Worm (Caenorhabditis elegans) whole organism, L2 larva: Measurements from ENCODE around the gene srz-96.

Experiments used
- F13H6.1 ChIP-seq: sonication (generic microtip); optimal IDR thresholded peaks from 2 replicates; lab custom pipeline; 2016; ENCODE audit warnings: missing genetic modification characterization, missing compliant biosample characterization
- ZK546.5 ChIP-seq: sonication (generic microtip); optimal IDR thresholded peaks from 2 replicates; lab custom pipeline; 2017; ENCODE audit warnings: missing biosample characterization, missing genetic modification characterization
- alr-1 ChIP-seq: fragments of 150-350 bp; optimal IDR thresholded peaks from 2 replicates; lab custom pipeline; 2014; ENCODE audit warnings: missing biosample characterization, missing genetic modification characterization
- aly-2 ChIP-seq: fragments of 150-350 bp; optimal IDR thresholded peaks from 2 replicates; lab custom pipeline; 2014; ENCODE audit warnings: missing biosample characterization, missing genetic modification characterization
- ama-1 ChIP-seq: fragments of 150-350 bp; optimal IDR thresholded peaks from 2 replicates; lab custom pipeline; 2018; ENCODE audit warnings: inconsistent platforms
- blmp-1 ChIP-seq: sonication (generic microtip); optimal IDR thresholded peaks from 2 replicates; lab custom pipeline; 2017; ENCODE audit warnings: missing genetic modification characterization, mild to moderate bottlenecking, missing compliant biosample characterization, antibody characterized with exemption, moderate library complexity; ENCODE audit not compliant: insufficient read depth
- ceh-16 ChIP-seq: fragments of 150-350 bp; optimal IDR thresholded peaks from 2 replicates; lab custom pipeline; 2014; ENCODE audit warnings: missing biosample characterization, missing genetic modification characterization
- crh-2 ChIP-seq: sonication (generic microtip); optimal IDR thresholded peaks from 2 replicates; lab custom pipeline; 2017; ENCODE audit warnings: missing biosample characterization, missing genetic modification characterization
- egl-27 ChIP-seq: sonication (generic microtip); optimal IDR thresholded peaks from 3 replicates; lab custom pipeline; 2017; ENCODE audit warnings: missing biosample characterization, missing genetic modification reagents, missing genetic modification characterization
- elt-1 ChIP-seq: fragments of 150-350 bp; optimal IDR thresholded peaks from 2 replicates; lab custom pipeline; 2014; ENCODE audit warnings: missing biosample characterization, missing genetic modification characterization
- lin-11 ChIP-seq: fragments of 150-350 bp; sonication (generic microtip); optimal IDR thresholded peaks from 2 replicates; lab custom pipeline; 2014; ENCODE audit warnings: missing biosample characterization, missing genetic modification characterization, inconsistent platforms, mixed read lengths
- lin-13 ChIP-seq: fragments of 150-350 bp; optimal IDR thresholded peaks from 2 replicates; lab custom pipeline; 2014; ENCODE audit warnings: missing biosample characterization, missing genetic modification reagents, missing genetic modification characterization
- lin-39 ChIP-seq: fragments of 150-350 bp; optimal IDR thresholded peaks from 2 replicates; lab custom pipeline; 2014; ENCODE audit warnings: missing biosample characterization, missing genetic modification reagents, missing genetic modification characterization
- lsy-2 ChIP-seq, 2 experiments: fragments of 150-350 bp in 1 of 2; sonication (generic microtip) in 1 of 2; optimal IDR thresholded peaks; 2 replicates each; lab custom pipeline; 2014 to 2017; ENCODE audit warnings: missing biosample characterization in 2 of 2, missing genetic modification characterization in 2 of 2
- mab-5 ChIP-seq: fragments of 150-350 bp; optimal IDR thresholded peaks from 2 replicates; lab custom pipeline; 2014; ENCODE audit warnings: missing biosample characterization, missing genetic modification characterization
- mbf-1 ChIP-seq: sonication (generic microtip); optimal IDR thresholded peaks from 2 replicates; lab custom pipeline; 2017; ENCODE audit warnings: missing biosample characterization, missing genetic modification characterization
- nhr-10 ChIP-seq: sonication (generic microtip); optimal IDR thresholded peaks from 2 replicates; lab custom pipeline; 2017; ENCODE audit warnings: missing biosample characterization, missing genetic modification characterization
- nhr-11 ChIP-seq: fragments of 150-350 bp; optimal IDR thresholded peaks from 2 replicates; lab custom pipeline; 2014; ENCODE audit warnings: missing biosample characterization, missing genetic modification characterization
- nhr-12 ChIP-seq: fragments of 150-350 bp; optimal IDR thresholded peaks from 2 replicates; lab custom pipeline; 2014; ENCODE audit warnings: missing biosample characterization, missing genetic modification characterization
- nhr-129 ChIP-seq: fragments of 150-350 bp; optimal IDR thresholded peaks from 2 replicates; lab custom pipeline; 2014; ENCODE audit warnings: missing biosample characterization, missing genetic modification characterization
- nhr-25 ChIP-seq: fragments of 150-350 bp; sonication (generic microtip); optimal IDR thresholded peaks from 3 replicates; lab custom pipeline; 2014; ENCODE audit warnings: missing biosample characterization, missing genetic modification characterization
- nhr-6 ChIP-seq: fragments of 150-350 bp; optimal IDR thresholded peaks from 2 replicates; lab custom pipeline; 2014; ENCODE audit warnings: missing biosample characterization, missing genetic modification characterization
- nhr-77 ChIP-seq: fragments of 150-350 bp; optimal IDR thresholded peaks from 2 replicates; lab custom pipeline; 2014; ENCODE audit warnings: missing biosample characterization, missing genetic modification characterization
- peb-1 ChIP-seq: fragments of 150-350 bp; optimal IDR thresholded peaks from 2 replicates; lab custom pipeline; 2014; ENCODE audit warnings: missing biosample characterization, missing genetic modification characterization
- skn-1 ChIP-seq: sonication (generic microtip); optimal IDR thresholded peaks from 2 replicates; lab custom pipeline; 2017; ENCODE audit warnings: missing biosample characterization, missing genetic modification characterization
- sma-9 ChIP-seq, 2 experiments: fragments of 150-350 bp in 1 of 2; sonication (generic microtip) in 1 of 2; optimal IDR thresholded peaks; 2 replicates each; lab custom pipeline; 2014 to 2016; ENCODE audit warnings: missing genetic modification characterization in 2 of 2, mild to moderate bottlenecking in 1 of 2, missing biosample characterization in 1 of 2, missing compliant biosample characterization in 1 of 2, missing genetic modification reagents in 1 of 2, moderate library complexity in 1 of 2
- unc-39 ChIP-seq: fragments of 150-350 bp; optimal IDR thresholded peaks from 2 replicates; lab custom pipeline; 2014; ENCODE audit warnings: missing biosample characterization, missing genetic modification characterization
- unc-55 ChIP-seq: fragments of 150-350 bp; sonication (generic microtip); optimal IDR thresholded peaks from 3 replicates; lab custom pipeline; 2014; ENCODE audit warnings: missing biosample characterization, missing genetic modification reagents, missing genetic modification characterization
- unc-62 ChIP-seq: fragments of 150-350 bp; optimal IDR thresholded peaks from 2 replicates; lab custom pipeline; 2014; ENCODE audit warnings: missing biosample characterization, missing genetic modification reagents, missing genetic modification characterization
- zag-1 ChIP-seq: fragments of 150-350 bp; optimal IDR thresholded peaks from 2 replicates; lab custom pipeline; 2014; ENCODE audit warnings: missing biosample characterization, missing genetic modification characterization
- ztf-11 ChIP-seq: sonication (generic microtip); optimal IDR thresholded peaks from 2 replicates; lab custom pipeline; 2017; ENCODE audit warnings: missing biosample characterization, missing genetic modification characterization
- ztf-4 ChIP-seq: fragments of 150-350 bp; optimal IDR thresholded peaks from 2 replicates; lab custom pipeline; 2014; ENCODE audit warnings: missing biosample characterization, missing genetic modification characterization

Gene srz-96

ce11 chrV:17178457-17178856 is 20.6 kb upstream of the srz-96 start, which contains the start of gene srh-174:
srh-174 (plus strand) TSS chrV:17178757.
- TF ChIP-seq blmp-1 (tag; lab: Kevin White, UChicago) = no peak
- TF ChIP-seq unc-55 = no peak
- TF ChIP-seq egl-27 = no peak
- TF ChIP-seq zag-1 = no peak
- no peak for TF ChIP-seq nhr-129 (tag; lab: Kevin White, UChicago)
- no peak for TF ChIP-seq ceh-16 (tag; lab: Kevin White, UChicago)

- no peak for TF ChIP-seq nhr-77 (tag; lab: Kevin White, UChicago)
- TF ChIP-seq mbf-1 = no peak
- no peak for TF ChIP-seq ztf-4 (tag; lab: Kevin White, UChicago)
- TF ChIP-seq unc-55 = no peak
- TF ChIP-seq nhr-10 (tag; lab: Kevin White, UChicago) = no peak
- no peak for TF ChIP-seq skn-1 (tag; lab: Kevin White, UChicago)
- no peak for TF ChIP-seq unc-39 (tag; lab: Kevin White, UChicago)
- no peak for TF ChIP-seq lin-39 (tag; lab: Kevin White, UChicago)
- TF ChIP-seq crh-2 (tag; lab: Kevin White, UChicago) = no peak
- TF ChIP-seq alr-1 (tag; lab: Kevin White, UChicago) = no peak
- TF ChIP-seq elt-1 (tag; lab: Kevin White, UChicago) = no peak
- TF ChIP-seq ZK546.5 (tag; lab: Kevin White, UChicago) = no peak
- no peak for TF ChIP-seq F13H6.1 (tag; lab: Kevin White, UChicago)
- no peak for TF ChIP-seq lsy-2 (tag; optimal IDR thresholded peaks at IDR 0.05; lab: Kevin White, UChicago)
- TF ChIP-seq egl-27 = no peak
- TF ChIP-seq ztf-11 (tag; lab: Kevin White, UChicago) = no peak
- no peak for TF ChIP-seq nhr-6 (tag; lab: Kevin White, UChicago)
Measured at ce11 chrV:17182045-17182444, 17.0 kb upstream of the srz-96 start, which contains the start of gene srh-159. srh-159 (plus strand) TSS chrV:17182345.

ce11 chrV:17190399-17190798 is 8.6 kb upstream of the srz-96 start, which contains the start of gene str-199:
str-199 (minus strand) TSS chrV:17190499.
- TF ChIP-seq nhr-12 (tag; lab: Kevin White, UChicago) (no peak), nhr-25 (tag; lab: Kevin White, UChicago) (no peak), lin-11 (tag; lab: Kevin White, UChicago) (no peak), unc-55 (no peak), peb-1 (tag; lab: Kevin White, UChicago) (no peak), nhr-77 (tag; lab: Kevin White, UChicago) (no peak), egl-27 (no peak), ama-1 (lab: Kevin White, UChicago) (no peak), aly-2 (no peak), blmp-1 (tag; lab: Kevin White, UChicago) (no peak), alr-1 (tag; lab: Kevin White, UChicago) (no peak)

ce11 chrV:17192238-17192637 is 6.8 kb upstream of the srz-96 start, which contains the start of gene srz-47:
srz-47 (minus strand) TSS chrV:17192338.
- TF ChIP-seq ZK546.5 (tag; lab: Kevin White, UChicago) (no peak), mab-5 (tag; lab: Kevin White, UChicago) (no peak), sma-9 (GFP tag; optimal IDR thresholded peaks at IDR 0.05; lab: Kevin White, UChicago) (no peak), sma-9 (tag; optimal IDR thresholded peaks at IDR 0.05; lab: Kevin White, UChicago) (no peak)
- TF ChIP-seq, all 48 proteins: peak for 0

- no peak for TF ChIP-seq ama-1 (lab: Kevin White, UChicago)
- TF ChIP-seq nhr-11 = no peak
- no peak for TF ChIP-seq lsy-2 (tag; optimal IDR thresholded peaks at IDR 0.05; lab: Kevin White, UChicago)
- TF ChIP-seq ztf-11 (tag; lab: Kevin White, UChicago) = no peak
- TF ChIP-seq zag-1 = no peak
- TF ChIP-seq nhr-10 (tag; lab: Kevin White, UChicago) = no peak
- TF ChIP-seq lin-13 = no peak
- TF ChIP-seq unc-62 (GFP tag; lab: Kevin White, UChicago) = no peak
- TF ChIP-seq aly-2 = no peak
Measured at ce11 chrV:17201847-17202246, 2.8 kb downstream of the srz-96 start, which contains the start of gene Y68A4A.10. Y68A4A.10 (plus strand) TSS chrV:17202147.

ce11 chrV:17206469-17206868 is 7.4 kb downstream of the srz-96 start:
- TF ChIP-seq nhr-11 (no peak), unc-55 (no peak)
